Fruit fly (Drosophila melanogaster) whole organism: Measurements from ENCODE around the gene CG17207.

Source experiments
- CG8478 ChIP-seq: fragments of >200 bp; optimal IDR thresholded peaks from 2 replicates; lab custom pipeline; 2018; ENCODE audit warnings: inconsistent platforms
- Dll ChIP-seq: fragments of >200 bp; optimal IDR thresholded peaks from 2 replicates; lab custom pipeline; 2017
- EcR ChIP-seq, 2 experiments: fragments of >200 bp; optimal IDR thresholded peaks; 2 replicates each; lab custom pipeline; 2017; ENCODE audit warnings: missing biosample characterization in 2 of 2, missing genetic modification characterization in 2 of 2, missing genetic modification reagents in 2 of 2
- pan ChIP-seq: fragments of >200 bp; optimal IDR thresholded peaks from 2 replicates; lab custom pipeline; 2017
- psq ChIP-seq: fragments of >200 bp; optimal IDR thresholded peaks from 2 replicates; lab custom pipeline; 2017
- usp ChIP-seq: fragments of >200 bp; optimal IDR thresholded peaks from 2 replicates; lab custom pipeline; 2017; ENCODE audit warnings: missing biosample characterization, missing genetic modification characterization, mixed read lengths

DNA sequence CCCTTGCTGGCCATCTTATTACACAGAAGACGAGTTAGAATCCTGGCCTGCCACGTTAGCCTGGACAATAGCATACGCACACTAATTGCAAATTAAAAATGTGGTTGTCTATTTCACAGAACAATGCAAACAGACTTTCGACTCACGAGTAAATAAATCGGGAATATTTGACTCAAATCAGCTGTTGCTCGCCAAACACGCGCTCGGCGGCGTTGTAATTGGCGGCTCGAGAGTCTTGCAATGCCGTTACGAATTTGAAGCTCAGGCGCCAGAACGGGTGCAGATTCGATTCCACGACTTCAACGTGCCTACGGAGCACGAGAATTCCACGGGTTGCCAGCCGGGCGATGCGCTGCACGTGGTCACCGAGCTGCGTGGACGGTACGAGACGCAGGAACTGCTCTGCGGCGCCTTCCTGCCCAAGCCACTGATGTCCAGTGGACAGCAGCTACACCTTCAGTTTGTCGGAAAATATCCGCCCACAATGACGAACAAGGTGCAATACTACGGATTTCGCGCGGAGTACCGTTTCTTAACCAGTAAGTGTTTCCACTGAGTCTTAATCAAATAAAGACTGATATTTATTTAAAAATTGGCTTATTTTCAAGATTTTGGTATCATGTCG, 37.2 kb downstream of the CG17207 start, which contains the start of gene DNAlig3:
- TF ChIP-seq Dll (lab: Kevin White, UChicago) (no peak), psq (lab: Kevin White, UChicago) (no peak), EcR (GFP tag; optimal IDR thresholded peaks at IDR 0.05; lab: Kevin White, UChicago) (no peak), pan (no peak), CG8478 (lab: Kevin White, UChicago) (no peak), usp (no peak)
